Worm (Caenorhabditis elegans) whole organism, L1 larva: ENCODE measurements around the gene gplb-1.

Experiments
- C16A3.4 ChIP-seq: fragments of 150-350 bp; optimal IDR thresholded peaks from 2 replicates; lab custom pipeline; 2014; ENCODE audit warnings: missing biosample characterization, missing genetic modification characterization
- C34B4.2 ChIP-seq: sonication (generic microtip); optimal IDR thresholded peaks from 2 replicates; lab custom pipeline; 2017; ENCODE audit warnings: mild to moderate bottlenecking, missing genetic modification characterization, missing compliant biosample characterization
- Y116A8C.19 ChIP-seq: sonication (generic microtip); optimal IDR thresholded peaks from 2 replicates; lab custom pipeline; 2016; ENCODE audit warnings: missing compliant biosample characterization, missing genetic modification characterization, borderline replicate concordance
- aha-1 ChIP-seq: fragments of 150-350 bp; optimal IDR thresholded peaks from 2 replicates; lab custom pipeline; 2014; ENCODE audit warnings: missing biosample characterization, missing genetic modification characterization
- aly-2 ChIP-seq: fragments of 150-350 bp; optimal IDR thresholded peaks from 2 replicates; lab custom pipeline; 2014; ENCODE audit warnings: missing biosample characterization, missing genetic modification characterization
- ama-1 ChIP-seq: fragments of 150-350 bp; optimal IDR thresholded peaks from 2 replicates; lab custom pipeline; 2014
- blmp-1 ChIP-seq: fragments of 150-350 bp; optimal IDR thresholded peaks from 2 replicates; lab custom pipeline; 2014; ENCODE audit warnings: missing biosample characterization, missing genetic modification characterization
- ceh-63 ChIP-seq: fragments of 200-800 bp; sonication (Bioruptor generic); optimal IDR thresholded peaks from 2 replicates; lab custom pipeline; 2018; ENCODE audit warnings: mild to moderate bottlenecking, missing genetic modification characterization, missing compliant biosample characterization
- ceh-8 ChIP-seq: fragments of 200-800 bp; sonication (Bioruptor generic); optimal IDR thresholded peaks from 2 replicates; lab custom pipeline; 2018; ENCODE audit warnings: mild to moderate bottlenecking, missing genetic modification characterization, moderate library complexity, missing compliant biosample characterization
- ceh-82 ChIP-seq, 3 experiments: fragments of 150-350 bp in 1 of 3; sonication (generic microtip) in 2 of 3; optimal IDR thresholded peaks; 2 replicates each; lab custom pipeline; 2014 to 2017; ENCODE audit warnings: missing biosample characterization in 3 of 3, missing genetic modification characterization in 3 of 3
- ceh-90 ChIP-seq: sonication (generic microtip); optimal IDR thresholded peaks from 2 replicates; lab custom pipeline; 2016; ENCODE audit warnings: missing genetic modification characterization, missing compliant biosample characterization
- dpl-1 ChIP-seq, 3 experiments: fragments of 150-350 bp in 2 of 3; sonication (generic microtip) in 1 of 3; optimal IDR thresholded peaks; 2 replicates each; lab custom pipeline; 2014 to 2017; ENCODE audit warnings: missing biosample characterization in 3 of 3, missing genetic modification characterization in 3 of 3, missing genetic modification reagents in 3 of 3
- efl-1 ChIP-seq, 4 experiments: fragments of 150-350 bp; optimal IDR thresholded peaks in 3 of 4; peaks in 1 of 4; 1 replicate in 1 of 4; 2 replicates in 3 of 4; lab custom pipeline; 2014; ENCODE audit warnings: missing biosample characterization in 2 of 4, missing genetic modification characterization in 2 of 4, missing genetic modification reagents in 2 of 4
- efl-3 ChIP-seq: fragments of 200-800 bp; sonication (Bioruptor generic); optimal IDR thresholded peaks from 2 replicates; lab custom pipeline; 2018; ENCODE audit warnings: mild to moderate bottlenecking, missing genetic modification characterization, missing compliant biosample characterization
- egl-13 ChIP-seq: sonication (generic microtip); optimal IDR thresholded peaks from 2 replicates; lab custom pipeline; 2016; ENCODE audit warnings: missing genotype, missing genetic modification reagents, missing genetic modification characterization, missing compliant biosample characterization
- elt-3 ChIP-seq, 6 experiments: fragments of 150-350 bp in 1 of 6; sonication (generic microtip); optimal IDR thresholded peaks; 2 replicates each; lab custom pipeline; 2017 to 2018; ENCODE audit warnings: missing biosample characterization in 6 of 6, missing genetic modification characterization in 6 of 6, inconsistent platforms in 1 of 6
- fkh-10 ChIP-seq: sonication (generic microtip); optimal IDR thresholded peaks from 2 replicates; lab custom pipeline; 2017; ENCODE audit warnings: missing biosample characterization, missing genetic modification reagents, missing genetic modification characterization
- fos-1 ChIP-seq: fragments of 150-350 bp; optimal IDR thresholded peaks from 2 replicates; lab custom pipeline; 2014; ENCODE audit warnings: missing biosample characterization, missing genetic modification characterization
- grh-1 ChIP-seq: fragments of 200-800 bp; sonication (Bioruptor generic); IDR thresholded peaks from 2 replicates; pipeline ENCODE4 v1.3.6; 2022; ENCODE audit warnings: missing genetic modification reagents, missing genetic modification characterization, missing compliant biosample characterization
- hlh-17 ChIP-seq: fragments of 200-800 bp; sonication (Bioruptor generic); optimal IDR thresholded peaks from 2 replicates; lab custom pipeline; 2018; ENCODE audit warnings: missing genetic modification characterization, mild to moderate bottlenecking, missing compliant biosample characterization, moderate library complexity, borderline replicate concordance
- hpl-2 ChIP-seq: fragments of 150-350 bp; optimal IDR thresholded peaks from 2 replicates; lab custom pipeline; 2014; ENCODE audit warnings: missing biosample characterization, missing genetic modification reagents, missing genetic modification characterization
- jun-1 ChIP-seq: fragments of 150-350 bp; optimal IDR thresholded peaks from 2 replicates; lab custom pipeline; 2014; ENCODE audit warnings: missing biosample characterization, missing genetic modification reagents, missing genetic modification characterization
- lin-13 ChIP-seq: fragments of 150-350 bp; optimal IDR thresholded peaks from 2 replicates; lab custom pipeline; 2014; ENCODE audit warnings: missing biosample characterization, missing genetic modification reagents, missing genetic modification characterization
- lin-14 ChIP-seq: fragments of 200-800 bp; sonication (Bioruptor generic); optimal IDR thresholded peaks from 2 replicates; lab custom pipeline; 2018; ENCODE audit warnings: mild to moderate bottlenecking, missing genetic modification characterization, moderate library complexity, missing compliant biosample characterization
- lin-35 ChIP-seq, 2 experiments: fragments of 150-350 bp; optimal IDR thresholded peaks; 2 replicates each; lab custom pipeline; 2014; ENCODE audit warnings: missing biosample characterization in 2 of 2, missing genetic modification characterization in 2 of 2, missing genetic modification reagents in 2 of 2
- lsy-2 ChIP-seq, 2 experiments: fragments of 150-350 bp; optimal IDR thresholded peaks; 2 replicates each; lab custom pipeline; 2014; ENCODE audit warnings: missing biosample characterization in 2 of 2, missing genetic modification characterization in 2 of 2
- mab-9 ChIP-seq: fragments of 200-800 bp; sonication (Bioruptor generic); IDR thresholded peaks from 2 replicates; pipeline ENCODE4 v1.3.6; 2022; ENCODE audit warnings: missing genetic modification reagents, missing genetic modification characterization, missing compliant biosample characterization
- mdl-1 ChIP-seq, 2 experiments: fragments of 150-350 bp; optimal IDR thresholded peaks; 2 replicates each; lab custom pipeline; 2014 to 2017; ENCODE audit warnings: missing biosample characterization in 2 of 2, missing genetic modification characterization in 2 of 2, inconsistent platforms in 1 of 2
- mef-2 ChIP-seq: fragments of 150-350 bp; optimal IDR thresholded peaks from 2 replicates; lab custom pipeline; 2014; ENCODE audit warnings: missing biosample characterization, missing genetic modification characterization
- nhr-12 ChIP-seq: sonication (generic microtip); optimal IDR thresholded peaks from 2 replicates; lab custom pipeline; 2017; ENCODE audit warnings: missing biosample characterization, missing genetic modification characterization
- nhr-237 ChIP-seq: fragments of 150-350 bp; optimal IDR thresholded peaks from 2 replicates; lab custom pipeline; 2014; ENCODE audit warnings: missing biosample characterization, missing genetic modification characterization
- nhr-28 ChIP-seq: fragments of 150-350 bp; optimal IDR thresholded peaks from 2 replicates; lab custom pipeline; 2014; ENCODE audit warnings: missing biosample characterization, missing genetic modification characterization
- nhr-47 ChIP-seq: sonication (generic microtip); optimal IDR thresholded peaks from 2 replicates; lab custom pipeline; 2016; ENCODE audit warnings: mild to moderate bottlenecking, missing genetic modification characterization, moderate library complexity, missing compliant biosample characterization
- nhr-77 ChIP-seq: fragments of 150-350 bp; optimal IDR thresholded peaks from 2 replicates; lab custom pipeline; 2014; ENCODE audit warnings: missing biosample characterization, missing genetic modification characterization
- nhr-90 ChIP-seq: sonication (generic microtip); optimal IDR thresholded peaks from 2 replicates; lab custom pipeline; 2016; ENCODE audit warnings: mild to moderate bottlenecking, missing genetic modification characterization, missing compliant biosample characterization; ENCODE audit not compliant: poor library complexity
- pax-3 ChIP-seq: fragments of 200-800 bp; sonication (Bioruptor generic); optimal IDR thresholded peaks from 2 replicates; lab custom pipeline; 2018; ENCODE audit warnings: mild to moderate bottlenecking, missing genetic modification characterization, moderate library complexity, missing compliant biosample characterization
- pqm-1 ChIP-seq: sonication (generic microtip); optimal IDR thresholded peaks from 3 replicates; lab custom pipeline; 2017; ENCODE audit warnings: missing biosample characterization, missing genetic modification characterization
- rnt-1 ChIP-seq: sonication (generic microtip); optimal IDR thresholded peaks from 2 replicates; lab custom pipeline; 2016; ENCODE audit warnings: mild to moderate bottlenecking, missing genetic modification characterization, moderate library complexity, missing compliant biosample characterization
- skn-1 ChIP-seq: fragments of 150-350 bp; optimal IDR thresholded peaks from 2 replicates; lab custom pipeline; 2014; ENCODE audit warnings: missing biosample characterization, missing genetic modification characterization
- sox-4 ChIP-seq: sonication (generic microtip); optimal IDR thresholded peaks from 2 replicates; lab custom pipeline; 2016; ENCODE audit warnings: missing genetic modification characterization, missing compliant biosample characterization
- sup-37 ChIP-seq: fragments of 200-800 bp; sonication (Bioruptor generic); optimal IDR thresholded peaks from 2 replicates; lab custom pipeline; 2018; ENCODE audit warnings: mild to moderate bottlenecking, missing genetic modification characterization, missing compliant biosample characterization
- swsn-7 ChIP-seq: sonication (generic microtip); optimal IDR thresholded peaks from 2 replicates; lab custom pipeline; 2016; ENCODE audit warnings: missing genetic modification characterization, missing compliant biosample characterization
- tlp-1 ChIP-seq: fragments of 150-350 bp; optimal IDR thresholded peaks from 2 replicates; lab custom pipeline; 2014; ENCODE audit warnings: missing biosample characterization, missing genetic modification characterization
- unc-130 ChIP-seq: fragments of 150-350 bp; optimal IDR thresholded peaks from 2 replicates; lab custom pipeline; 2017; ENCODE audit warnings: missing biosample characterization, missing genetic modification characterization, inconsistent platforms
- unc-30 ChIP-seq: sonication (generic microtip); optimal IDR thresholded peaks from 2 replicates; lab custom pipeline; 2017; ENCODE audit warnings: missing biosample characterization, missing genetic modification characterization
- unc-62 ChIP-seq: fragments of 150-350 bp; optimal IDR thresholded peaks from 2 replicates; lab custom pipeline; 2014; ENCODE audit warnings: missing biosample characterization, missing genetic modification reagents, missing genetic modification characterization
- unc-86 ChIP-seq: sonication (generic microtip); optimal IDR thresholded peaks from 2 replicates; lab custom pipeline; 2016; ENCODE audit warnings: missing genetic modification characterization, missing compliant biosample characterization
- unc-98 ChIP-seq: fragments of 200-800 bp; sonication (Bioruptor generic); IDR thresholded peaks from 2 replicates; pipeline ENCODE4 v1.3.6; 2022; ENCODE audit warnings: missing genetic modification characterization, missing compliant biosample characterization
- vab-15 ChIP-seq: sonication (generic microtip); optimal IDR thresholded peaks from 2 replicates; lab custom pipeline; 2017; ENCODE audit warnings: missing genotype, mild to moderate bottlenecking, missing genetic modification characterization, missing compliant biosample characterization
- zip-4 ChIP-seq: fragments of 200-800 bp; sonication (Bioruptor generic); optimal IDR thresholded peaks from 2 replicates; lab custom pipeline; 2018; ENCODE audit warnings: mild to moderate bottlenecking, missing genetic modification characterization, moderate library complexity, missing compliant biosample characterization
- ztf-11 ChIP-seq, 2 experiments: sonication (generic microtip); optimal IDR thresholded peaks; 2 replicates each; lab custom pipeline; 2016 to 2017; ENCODE audit warnings: missing genetic modification characterization in 2 of 2, missing biosample characterization in 1 of 2, missing compliant biosample characterization in 1 of 2
- ztf-4 ChIP-seq: fragments of 150-350 bp; optimal IDR thresholded peaks from 2 replicates; lab custom pipeline; 2014; ENCODE audit warnings: missing biosample characterization, missing genetic modification characterization

The gplb-1 gene

DNA sequence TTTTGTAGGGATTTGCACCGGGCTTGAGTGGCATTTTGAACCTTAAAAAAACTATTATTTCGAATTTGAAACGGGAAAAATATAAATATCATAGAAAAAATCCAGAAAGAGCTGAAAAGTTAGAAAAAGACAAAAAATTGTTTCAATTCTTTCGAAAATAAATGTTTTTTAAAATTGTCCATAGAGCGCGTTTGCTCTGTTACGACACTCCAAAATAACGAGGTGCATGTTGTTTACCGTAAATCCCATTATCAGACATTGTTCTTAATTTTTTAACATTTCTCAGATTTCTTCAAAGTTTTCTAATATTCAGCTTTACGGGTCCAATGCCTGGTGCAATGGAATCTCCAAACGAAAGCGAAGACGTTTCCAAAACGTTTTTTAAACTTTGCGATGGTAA is 9.0 kb downstream of the gplb-1 start, which contains the start of the genes dnj-22 and natc-1:
TSS of gene dnj-22 (minus strand) at position 47 of the 400 bp plus-strand sequence.
TSS of gene natc-1 (plus strand) at position 286 of the 400 bp plus-strand sequence.
- no peak for TF ChIP-seq pax-3 (tag; lab: Kevin White, UChicago)
- TF ChIP-seq ceh-63 (GFP tag; lab: Kevin White, UChicago) = no peak
- no peak for TF ChIP-seq C34B4.2
- TF ChIP-seq blmp-1 (tag; lab: Kevin White, UChicago) = peak; percentile 81
- peak; percentile 86 for TF ChIP-seq lin-14
- no peak for TF ChIP-seq aha-1
- peak; percentile 82 to 83 for TF ChIP-seq efl-1 (optimal IDR thresholded peaks at IDR 0.05; lab: Kevin White, UChicago)
- TF ChIP-seq efl-1 (GFP tag; optimal IDR thresholded peaks at IDR 0.05 in 1 of 2; lab: Kevin White, UChicago) = peak; percentile 77 to 97
- no peak for TF ChIP-seq nhr-237 (tag; lab: Kevin White, UChicago)
- TF ChIP-seq swsn-7 = peak; percentile 85
- no peak for TF ChIP-seq Y116A8C.19 (tag; lab: Kevin White, UChicago)
- peak; percentile 73 for TF ChIP-seq skn-1 (tag; lab: Kevin White, UChicago)
- TF ChIP-seq sup-37 = peak; percentile 11
- TF ChIP-seq pqm-1 (tag; lab: Kevin White, UChicago) = no peak
- no peak for TF ChIP-seq hlh-17 (GFP tag; lab: Kevin White, UChicago)
- TF ChIP-seq unc-130 (tag; lab: Kevin White, UChicago) = peak; percentile 80
- peak; percentile 72 for TF ChIP-seq nhr-77 (tag; lab: Kevin White, UChicago)
- TF ChIP-seq rnt-1 (tag; lab: Kevin White, UChicago) = peak; percentile 75
- no peak for TF ChIP-seq ceh-8 (GFP tag; lab: Kevin White, UChicago)
- peak; percentile 89 to 93 for TF ChIP-seq lsy-2 (tag; optimal IDR thresholded peaks at IDR 0.05; lab: Kevin White, UChicago)
- peak; percentile 46 for TF ChIP-seq zip-4 (GFP tag; lab: Kevin White, UChicago)
- TF ChIP-seq ztf-11 (tag; optimal IDR thresholded peaks at IDR 0.05; lab: Kevin White, UChicago) = peak in 1 of 2 experiments; percentile 7
- no peak for TF ChIP-seq unc-62
- TF ChIP-seq lin-35 (GFP tag; optimal IDR thresholded peaks at IDR 0.05; lab: Kevin White, UChicago) = peak; percentile 83 to 89
- peak; percentile 65 for TF ChIP-seq lin-13 (GFP tag; lab: Kevin White, UChicago)
- TF ChIP-seq mef-2 (tag; lab: Kevin White, UChicago) = no peak
- TF ChIP-seq aly-2 (tag; lab: Kevin White, UChicago) = peak; percentile 84
- TF ChIP-seq vab-15 = peak; percentile 39
- peak; percentile 47 for TF ChIP-seq hpl-2 (GFP tag; lab: Kevin White, UChicago)
- no peak for TF ChIP-seq ceh-90
- TF ChIP-seq unc-30 = no peak
- peak; percentile 77 for TF ChIP-seq fos-1 (tag; lab: Kevin White, UChicago)
- TF ChIP-seq ama-1 (lab: Kevin White, UChicago) = no peak
- peak; percentile 63 for TF ChIP-seq ztf-4 (tag; lab: Kevin White, UChicago)
- peak; percentile 54 for TF ChIP-seq fkh-10 (GFP tag; lab: Kevin White, UChicago)
- peak; percentile 59 for TF ChIP-seq egl-13 (tag; lab: Kevin White, UChicago)
- TF ChIP-seq efl-3 = no peak
- peak in 1 of 2 experiments; percentile 50 for TF ChIP-seq mdl-1 (tag; optimal IDR thresholded peaks at IDR 0.05; lab: Kevin White, UChicago)
- no peak for TF ChIP-seq nhr-12 (tag; lab: Kevin White, UChicago)
- peak; percentile 56 for TF ChIP-seq jun-1 (tag; lab: Kevin White, UChicago)
- TF ChIP-seq unc-98 = peak; percentile 24; the same call in 1 of the 2 replicates
- peak; percentile 79 to 87 (median 84) for TF ChIP-seq ceh-82 (tag; optimal IDR thresholded peaks at IDR 0.05; lab: Kevin White, UChicago)
- TF ChIP-seq nhr-28 (tag; lab: Kevin White, UChicago) = no peak
- TF ChIP-seq sox-4 (tag; lab: Kevin White, UChicago) = peak; percentile 57
- TF ChIP-seq C16A3.4 (tag; lab: Kevin White, UChicago) = peak; percentile 96
- TF ChIP-seq nhr-47 (tag; lab: Kevin White, UChicago) = peak; percentile 88
- peak; percentile 73 to 83 (median 79) for TF ChIP-seq dpl-1 (GFP tag; optimal IDR thresholded peaks at IDR 0.05; lab: Kevin White, UChicago)
- TF ChIP-seq nhr-90 (tag; lab: Kevin White, UChicago) = peak; percentile 81
- peak; percentile 74 for TF ChIP-seq unc-86 (tag; lab: Kevin White, UChicago)
- 0 out of 2 replicates have a peak, but pooled peaks have one; percentile 17 for TF ChIP-seq grh-1 (GFP tag; lab: Robert Waterston, UW)
- TF ChIP-seq tlp-1 (tag; lab: Kevin White, UChicago) = no peak
- TF ChIP-seq elt-3 (tag; optimal IDR thresholded peaks at IDR 0.05; lab: Kevin White, UChicago) = peak in 2 of 6 experiments; percentile 82 to 88
- TF ChIP-seq mab-9 = peak; percentile 36; the same call in 1 of the 2 replicates
